Worm (Caenorhabditis elegans): Measurements from ENCODE around the gene Y105C5A.1270.

- TF ChIP-seq lir-3 (tag; optimal IDR thresholded peaks at IDR 0.05): no peak
- no peak for TF ChIP-seq nhr-10 (tag; optimal IDR thresholded peaks at IDR 0.05)
- TF ChIP-seq unc-130 (GFP tag; optimal IDR thresholded peaks at IDR 0.05): no peak
- TF ChIP-seq set-16 (GFP tag; IDR thresholded peaks at IDR 0.05): no peak
- TF ChIP-seq ceh-28 (tag; optimal IDR thresholded peaks at IDR 0.05): no peak
Measured at ce11 chrIV:15880114-15880513, 33.7 kb upstream of the Y105C5A.1270 start.
